Worm (Caenorhabditis elegans): ENCODE measurements around the gene K06H7.8.

Gene K06H7.8

DNA sequence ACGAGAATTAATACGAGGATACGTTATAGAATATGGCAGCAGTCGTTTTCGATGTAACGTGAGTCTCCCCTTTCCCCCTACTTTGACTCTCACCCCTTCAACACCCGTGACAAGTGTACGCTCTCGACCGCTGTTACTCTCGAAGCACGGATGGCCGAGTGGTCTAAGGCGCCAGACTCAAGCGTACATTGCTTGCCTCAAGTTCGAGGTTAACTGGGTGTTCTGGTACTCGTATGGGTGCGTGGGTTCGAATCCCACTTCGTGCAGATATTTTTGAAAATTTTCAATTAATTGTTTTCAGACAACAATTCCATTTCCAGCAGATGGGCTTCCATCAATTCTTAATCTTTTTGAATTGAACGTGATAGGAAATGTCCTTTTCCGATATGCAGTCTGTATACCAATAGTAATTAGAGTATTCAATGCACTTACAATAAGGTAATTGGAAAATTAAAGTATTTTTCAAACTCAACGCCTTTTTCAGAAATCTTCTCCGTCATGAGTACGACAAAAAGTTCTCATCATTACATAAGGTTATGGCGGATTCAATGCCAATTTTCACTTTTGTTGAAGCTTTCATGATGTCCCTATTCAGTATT is 11.5 kb upstream of the K06H7.8 start (continued):
- TF ChIP-seq F16B12.6 (tag; optimal IDR thresholded peaks at IDR 0.05) (peak; percentile 11), aly-2 (tag; optimal IDR thresholded peaks at IDR 0.05) (peak; percentile 63), nhr-28 (tag; optimal IDR thresholded peaks at IDR 0.05) (no peak), efl-3 (GFP tag; optimal IDR thresholded peaks at IDR 0.05) (no peak), egl-27 (tag; optimal IDR thresholded peaks at IDR 0.05) (peak in 1 of 2 experiments; percentile 9), lin-14 (GFP tag; optimal IDR thresholded peaks at IDR 0.05) (peak; percentile 65), unc-62 (GFP tag; optimal IDR thresholded peaks at IDR 0.05) (no peak), vab-15 (tag; optimal IDR thresholded peaks at IDR 0.05) (peak; percentile 55), ceh-8 (GFP tag; optimal IDR thresholded peaks at IDR 0.05) (peak; percentile 20), nhr-12 (tag; optimal IDR thresholded peaks at IDR 0.05) (no peak), efl-1 (optimal IDR thresholded peaks at IDR 0.05) (peak; percentile 62 to 68), efl-1 (GFP tag; optimal IDR thresholded peaks at IDR 0.05 in 1 of 2) (peak; percentile 50 to 96), ets-5 (GFP tag; IDR thresholded peaks at IDR 0.05) (no peak), unc-98 (GFP tag; IDR thresholded peaks at IDR 0.05) (no peak), egl-13 (tag; optimal IDR thresholded peaks at IDR 0.05) (peak; percentile 44), lir-3 (tag; optimal IDR thresholded peaks at IDR 0.05; ENCODE audit: poor library complexity) (peak; percentile 41), nhr-85 (tag) (peak; percentile 78), ceh-63 (GFP tag; optimal IDR thresholded peaks at IDR 0.05) (no peak), elt-3 (tag; optimal IDR thresholded peaks at IDR 0.05) (peak in 2 of 6 experiments; percentile 22 to 24), blmp-1 (tag; optimal IDR thresholded peaks at IDR 0.05) (peak; percentile 19), unc-130 (tag; optimal IDR thresholded peaks at IDR 0.05) (peak; percentile 49), nhr-71 (tag; optimal IDR thresholded peaks at IDR 0.05) (peak; percentile 81), nhr-47 (tag; optimal IDR thresholded peaks at IDR 0.05) (peak; percentile 83), lsy-2 (tag; optimal IDR thresholded peaks at IDR 0.05) (peak; percentile 70 to 89), ceh-90 (tag; optimal IDR thresholded peaks at IDR 0.05) (no peak), isw-1 (GFP tag; IDR thresholded peaks at IDR 0.05) (peak; percentile 29; the same call in 1 of the 2 replicates), zag-1 (tag; optimal IDR thresholded peaks at IDR 0.05) (no peak), snu-23 (GFP tag; optimal IDR thresholded peaks at IDR 0.05) (peak; percentile 86), snpc-4 (tag; optimal IDR thresholded peaks at IDR 0.05) (peak; percentile 24), lin-39 (tag; optimal IDR thresholded peaks at IDR 0.05) (no peak), dpl-1 (GFP tag; optimal IDR thresholded peaks at IDR 0.05) (peak; percentile 37 to 59 (median 56)), C04F5.9 (tag; optimal IDR thresholded peaks at IDR 0.05) (peak; percentile 34), jun-1 (tag; optimal IDR thresholded peaks at IDR 0.05) (peak; percentile 42), fos-1 (tag; optimal IDR thresholded peaks at IDR 0.05) (peak; percentile 37), lin-35 (GFP tag; optimal IDR thresholded peaks at IDR 0.05) (peak; percentile 66 to 85), rnt-1 (tag; optimal IDR thresholded peaks at IDR 0.05) (peak; percentile 86), mab-9 (GFP tag; IDR thresholded peaks at IDR 0.05) (0 out of 2 replicates have a peak, but pooled peaks have one; percentile 24), C16A3.4 (tag; optimal IDR thresholded peaks at IDR 0.05) (peak; percentile 66), mep-1 (tag; optimal IDR thresholded peaks at IDR 0.05) (peak; percentile 75), ceh-82 (tag; optimal IDR thresholded peaks at IDR 0.05) (peak in 2 of 3 experiments; percentile 32 to 74), mef-2 (tag; optimal IDR thresholded peaks at IDR 0.05) (no peak), xbp-1 (tag; optimal IDR thresholded peaks at IDR 0.05) (peak; percentile 68), ces-1 (GFP tag; optimal IDR thresholded peaks at IDR 0.05) (no peak)

DNA sequence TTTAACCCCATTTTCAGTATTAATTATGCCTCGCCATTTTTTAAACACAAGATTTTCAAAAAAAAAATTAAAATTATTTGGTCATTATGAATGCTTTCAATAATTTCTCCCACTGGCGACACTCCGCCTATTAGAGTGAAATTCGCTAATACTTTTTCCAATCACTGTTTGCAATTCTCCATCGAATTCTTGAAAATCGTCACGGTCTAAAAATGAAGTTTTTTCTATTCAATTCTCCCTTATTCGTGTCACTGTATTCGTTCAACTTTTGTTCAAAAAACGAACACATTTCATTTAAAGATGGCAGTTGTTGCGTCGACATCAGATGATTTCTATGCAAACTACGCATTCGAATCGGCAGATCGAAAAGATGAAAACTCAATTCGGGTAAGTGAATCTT is 10.5 kb upstream of the K06H7.8 start, which contains the start of gene C14B9.3:
TSS of gene C14B9.3 (plus strand) at position 301 of the 400 bp plus-strand sequence.
- TF ChIP-seq jun-1 (tag; optimal IDR thresholded peaks at IDR 0.05) (no peak), pag-3 (tag; optimal IDR thresholded peaks at IDR 0.05; ENCODE audit: borderline replicate concordance, insufficient read depth) (no peak), ceh-82 (tag; optimal IDR thresholded peaks at IDR 0.05) (no peak), nhr-71 (tag; optimal IDR thresholded peaks at IDR 0.05) (no peak), unc-62 (GFP tag; optimal IDR thresholded peaks at IDR 0.05) (no peak), ztf-11 (tag; optimal IDR thresholded peaks at IDR 0.05) (no peak), irx-1 (tag; optimal IDR thresholded peaks at IDR 0.05) (no peak), fkh-10 (GFP tag; optimal IDR thresholded peaks at IDR 0.05) (no peak), fos-1 (tag; optimal IDR thresholded peaks at IDR 0.05) (no peak)
